Fruit fly (Drosophila melanogaster) whole organism, wandering third instar larva: ENCODE measurements around the gene Unr.

Experiments used
- Dif ChIP-seq: fragments of 200-275, 200-300 bp; sonication (Bioruptor generic); optimal IDR thresholded peaks from 2 replicates; lab custom pipeline; 2018; ENCODE audit warnings: missing biosample characterization, missing genetic modification characterization; ENCODE audit not compliant: partially characterized antibody
- Hr78 ChIP-seq: fragments of >200 bp; optimal IDR thresholded peaks from 2 replicates; lab custom pipeline; 2017; ENCODE audit warnings: missing biosample characterization, missing genetic modification characterization
- Mio ChIP-seq: sonication (Bioruptor generic); optimal IDR thresholded peaks from 2 replicates; lab custom pipeline; 2016; ENCODE audit warnings: missing biosample characterization, missing genetic modification characterization
- N ChIP-seq: fragments of >200 bp; optimal IDR thresholded peaks from 2 replicates; lab custom pipeline; 2018; ENCODE audit warnings: missing biosample characterization, missing external identifiers, missing genetic modification characterization
- OdsH ChIP-seq: fragments of 200-800 bp; sonication (Bioruptor generic); optimal IDR thresholded peaks from 2 replicates; lab custom pipeline; 2016; ENCODE audit warnings: missing biosample characterization, mild to moderate bottlenecking, missing genetic modification characterization
- Sp1 ChIP-seq: fragments of 200-800 bp; sonication (Bioruptor generic); optimal IDR thresholded peaks from 3 replicates; lab custom pipeline; 2019; ENCODE audit warnings: missing biosample characterization, mild to moderate bottlenecking, missing genetic modification characterization, moderate library complexity
- Vsx2 ChIP-seq: fragments of 200-300, 225-300 bp; sonication (Bioruptor generic); optimal IDR thresholded peaks from 2 replicates; lab custom pipeline; 2018; ENCODE audit warnings: missing biosample characterization, missing genetic modification characterization; ENCODE audit not compliant: partially characterized antibody
- ey ChIP-seq: fragments of 200-800 bp; sonication (Bioruptor generic); optimal IDR thresholded peaks from 2 replicates; lab custom pipeline; 2016; ENCODE audit warnings: missing biosample characterization, missing genetic modification characterization
- h ChIP-seq: fragments of 200-800 bp; sonication (Bioruptor generic); optimal IDR thresholded peaks from 3 replicates; lab custom pipeline; 2016; ENCODE audit warnings: missing biosample characterization, mild to moderate bottlenecking, missing genetic modification characterization
- lola ChIP-seq: fragments of >200 bp; optimal IDR thresholded peaks from 2 replicates; lab custom pipeline; 2017; ENCODE audit warnings: missing biosample characterization, missing genetic modification characterization
- pan ChIP-seq: fragments of >200 bp; optimal IDR thresholded peaks from 2 replicates; lab custom pipeline; 2017
- psq ChIP-seq: fragments of 200-800 bp; sonication (Bioruptor generic); optimal IDR thresholded peaks from 3 replicates; lab custom pipeline; 2017; ENCODE audit warnings: missing biosample characterization, mild to moderate bottlenecking, missing genetic modification characterization, moderate library complexity
- rgr ChIP-seq: fragments of 200-800 bp; sonication (Bioruptor generic); optimal IDR thresholded peaks from 3 replicates; lab custom pipeline; 2016; ENCODE audit warnings: missing biosample characterization, mild to moderate bottlenecking, missing genetic modification characterization
- usp ChIP-seq: fragments of >200 bp; optimal IDR thresholded peaks from 2 replicates; lab custom pipeline; 2017; ENCODE audit warnings: missing biosample characterization, missing genetic modification characterization

DNA sequence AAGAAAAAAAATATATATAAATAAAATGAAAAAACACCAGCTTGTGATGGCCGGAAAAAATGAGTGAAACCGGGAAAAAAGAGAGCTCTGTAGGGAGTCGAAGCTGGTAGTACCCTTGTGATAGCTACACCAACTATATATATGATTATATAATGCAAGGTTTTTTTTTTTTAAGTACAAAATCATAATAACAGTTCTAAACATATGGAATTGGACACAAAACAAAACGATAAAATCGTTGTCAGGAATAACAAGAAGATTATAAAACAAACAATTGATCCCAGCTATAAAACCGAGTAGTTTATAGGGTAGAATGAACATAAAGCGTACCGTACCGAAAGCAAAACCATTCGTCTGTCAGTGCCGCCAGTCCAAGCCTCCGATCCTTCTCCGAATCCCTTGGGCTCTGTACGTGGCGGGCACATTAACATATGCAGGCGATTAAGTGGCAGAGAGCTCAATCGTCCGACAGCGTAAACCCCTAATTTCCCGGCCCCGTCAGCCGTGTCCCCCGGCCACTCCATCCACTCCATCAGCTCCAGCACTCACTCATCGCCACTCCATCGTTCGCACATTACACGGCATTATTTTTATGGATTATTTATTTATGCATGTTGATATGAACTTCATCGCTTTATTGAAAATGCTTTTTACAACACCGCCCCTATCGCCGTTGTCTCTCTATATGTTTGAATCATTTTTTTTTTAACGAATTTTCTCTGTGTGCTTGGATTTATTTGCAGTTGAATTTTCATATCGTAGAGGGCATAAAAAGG, 19.2 kb upstream of the Unr start:
- TF ChIP-seq rgr (GFP tag; lab: Kevin White, UChicago) (no peak), usp (GFP tag; lab: Kevin White, UChicago) (no peak), h (GFP tag; lab: Kevin White, UChicago) (peak; percentile 25), lola (no peak), psq (GFP tag; lab: Kevin White, UChicago) (peak; percentile 0), Sp1 (GFP tag; lab: Kevin White, UChicago) (no peak), N (no peak), pan (no peak), Hr78 (GFP tag; lab: Kevin White, UChicago) (no peak), OdsH (GFP tag; lab: Kevin White, UChicago) (no peak), ey (no peak), Dif (GFP tag; lab: Kevin White, UChicago) (no peak), Mio (GFP tag; lab: Kevin White, UChicago) (no peak), Vsx2 (GFP tag; lab: Kevin White, UChicago) (no peak)
